Worm (Caenorhabditis elegans) whole organism, mixed stage, embryonic: ENCODE measurements around the gene C49C8.5.

ENCODE experiments used
- M03D4.4 ChIP-seq: sonication (generic microtip); optimal IDR thresholded peaks from 2 replicates; lab custom pipeline; 2017; ENCODE audit warnings: mild to moderate bottlenecking, missing genetic modification characterization, missing compliant biosample characterization
- bed-3 ChIP-seq: fragments of 200-800 bp; sonication (Bioruptor generic); optimal IDR thresholded peaks from 3 replicates; lab custom pipeline; 2018; ENCODE audit warnings: mild to moderate bottlenecking, missing genetic modification characterization, moderate library complexity, missing compliant biosample characterization
- blmp-1 ChIP-seq: fragments of 150-350 bp; optimal IDR thresholded peaks from 2 replicates; lab custom pipeline; 2014; ENCODE audit warnings: missing biosample characterization, missing genetic modification characterization
- ceh-39 ChIP-seq: fragments of 150-350 bp; optimal IDR thresholded peaks from 2 replicates; lab custom pipeline; 2014; ENCODE audit warnings: missing biosample characterization, missing genetic modification characterization
- ceh-43 ChIP-seq: fragments of 200-800 bp; sonication (Bioruptor generic); optimal IDR thresholded peaks from 2 replicates; lab custom pipeline; 2018; ENCODE audit warnings: mild to moderate bottlenecking, missing genetic modification characterization, moderate library complexity, missing compliant biosample characterization
- ceh-83 ChIP-seq: fragments of 200-800 bp; sonication (Bioruptor generic); optimal IDR thresholded peaks from 2 replicates; lab custom pipeline; 2018; ENCODE audit warnings: mild to moderate bottlenecking, missing genetic modification characterization, missing compliant biosample characterization
- ces-1 ChIP-seq: fragments of 150-350 bp; optimal IDR thresholded peaks from 2 replicates; lab custom pipeline; 2014; ENCODE audit warnings: missing biosample characterization, missing genetic modification reagents, missing genetic modification characterization
- cnd-1 ChIP-seq: fragments of 200-800 bp; sonication (Bioruptor generic); optimal IDR thresholded peaks from 2 replicates; lab custom pipeline; 2018; ENCODE audit warnings: mild to moderate bottlenecking, missing genetic modification characterization, missing compliant biosample characterization
- drap-1 ChIP-seq: fragments of 200-800 bp; sonication (Bioruptor generic); optimal IDR thresholded peaks from 3 replicates; lab custom pipeline; 2018; ENCODE audit warnings: mild to moderate bottlenecking, missing genetic modification characterization, missing compliant biosample characterization
- elt-1 ChIP-seq: sonication (generic microtip); optimal IDR thresholded peaks from 2 replicates; lab custom pipeline; 2017; ENCODE audit warnings: missing genetic modification characterization, mild to moderate bottlenecking, missing compliant biosample characterization, antibody characterized with exemption, moderate library complexity, borderline replicate concordance; ENCODE audit not compliant: insufficient read depth
- flh-1 ChIP-seq: fragments of 200-800 bp; sonication (Bioruptor generic); optimal IDR thresholded peaks from 2 replicates; lab custom pipeline; 2018; ENCODE audit warnings: mild to moderate bottlenecking, missing genetic modification characterization, moderate library complexity, missing compliant biosample characterization
- ham-2 ChIP-seq: fragments of 200-800 bp; sonication (Bioruptor generic); optimal IDR thresholded peaks from 2 replicates; lab custom pipeline; 2018; ENCODE audit warnings: mild to moderate bottlenecking, missing genetic modification characterization, missing compliant biosample characterization
- hlh-1 ChIP-seq: fragments of 150-350 bp; optimal IDR thresholded peaks from 2 replicates; lab custom pipeline; 2014; ENCODE audit warnings: missing biosample characterization, missing genetic modification reagents, missing genetic modification characterization
- lin-13 ChIP-seq: fragments of 150-350 bp; optimal IDR thresholded peaks from 2 replicates; lab custom pipeline; 2014; ENCODE audit warnings: missing biosample characterization, missing genetic modification characterization
- lin-32 ChIP-seq: fragments of 200-800 bp; sonication (Bioruptor generic); optimal IDR thresholded peaks from 2 replicates; lab custom pipeline; 2018; ENCODE audit warnings: mild to moderate bottlenecking, missing genetic modification characterization, missing compliant biosample characterization
- lsy-2 ChIP-seq: fragments of 150-350 bp; optimal IDR thresholded peaks from 2 replicates; lab custom pipeline; 2014; ENCODE audit warnings: missing biosample characterization, missing genetic modification characterization
- mab-5 ChIP-seq: fragments of 150-350 bp; optimal IDR thresholded peaks from 2 replicates; lab custom pipeline; 2014; ENCODE audit warnings: missing biosample characterization, missing genetic modification characterization
- mep-1 ChIP-seq: fragments of 150-350 bp; optimal IDR thresholded peaks from 2 replicates; lab custom pipeline; 2017; ENCODE audit warnings: missing biosample characterization, missing genetic modification reagents, missing genetic modification characterization, inconsistent platforms
- mls-2 ChIP-seq: sonication (generic microtip); optimal IDR thresholded peaks from 2 replicates; lab custom pipeline; 2016; ENCODE audit warnings: mild to moderate bottlenecking, missing genetic modification characterization, moderate library complexity, missing compliant biosample characterization
- nhr-12 ChIP-seq: fragments of 150-350 bp; optimal IDR thresholded peaks from 2 replicates; lab custom pipeline; 2014; ENCODE audit warnings: missing biosample characterization, missing genetic modification characterization
- nhr-2 ChIP-seq: fragments of 150-350 bp; optimal IDR thresholded peaks from 2 replicates; lab custom pipeline; 2014; ENCODE audit warnings: missing biosample characterization, missing genetic modification characterization
- nhr-237 ChIP-seq: fragments of 150-350 bp; optimal IDR thresholded peaks from 2 replicates; lab custom pipeline; 2014; ENCODE audit warnings: missing biosample characterization, missing genetic modification characterization
- nhr-28 ChIP-seq: fragments of 150-350 bp; optimal IDR thresholded peaks from 2 replicates; lab custom pipeline; 2014; ENCODE audit warnings: missing biosample characterization, missing genetic modification characterization
- nhr-76 ChIP-seq: sonication (generic microtip); optimal IDR thresholded peaks from 2 replicates; lab custom pipeline; 2017; ENCODE audit warnings: missing biosample characterization, missing genetic modification characterization
- pha-4 ChIP-seq: fragments of 150-350 bp; optimal IDR thresholded peaks from 2 replicates; lab custom pipeline; 2018; ENCODE audit warnings: missing biosample characterization, missing genetic modification reagents, missing genetic modification characterization
- sem-2 ChIP-seq: fragments of 200-800 bp; sonication (Bioruptor generic); optimal IDR thresholded peaks from 2 replicates; lab custom pipeline; 2018; ENCODE audit warnings: mild to moderate bottlenecking, missing genetic modification characterization, missing compliant biosample characterization
- snpc-4 ChIP-seq: fragments of 150-350 bp; optimal IDR thresholded peaks from 2 replicates; lab custom pipeline; 2014; ENCODE audit warnings: missing biosample characterization, missing genetic modification characterization
- sptf-1 ChIP-seq: sonication (generic microtip); optimal IDR thresholded peaks from 2 replicates; lab custom pipeline; 2017; ENCODE audit warnings: mild to moderate bottlenecking, missing genetic modification characterization, moderate library complexity, missing compliant biosample characterization
- tbx-8 ChIP-seq: fragments of 200-800 bp; sonication (Bioruptor generic); optimal IDR thresholded peaks from 2 replicates; lab custom pipeline; 2018; ENCODE audit warnings: mild to moderate bottlenecking, missing genetic modification characterization, moderate library complexity, missing compliant biosample characterization
- unc-120 ChIP-seq: sonication (generic microtip); optimal IDR thresholded peaks from 2 replicates; lab custom pipeline; 2017; ENCODE audit warnings: missing genetic modification characterization, missing compliant biosample characterization; ENCODE audit not compliant: poor library complexity, severe bottlenecking
- unc-39 ChIP-seq: fragments of 150-350 bp; optimal IDR thresholded peaks from 2 replicates; lab custom pipeline; 2014; ENCODE audit warnings: missing biosample characterization, missing genetic modification characterization
- unc-62 ChIP-seq: fragments of 150-350 bp; optimal IDR thresholded peaks from 2 replicates; lab custom pipeline; 2014; ENCODE audit warnings: missing biosample characterization, missing genetic modification reagents, missing genetic modification characterization
- zip-8 ChIP-seq: fragments of 150-350 bp; optimal IDR thresholded peaks from 2 replicates; lab custom pipeline; 2014; ENCODE audit warnings: missing biosample characterization, missing genetic modification characterization
- ztf-11 ChIP-seq: fragments of 150-350 bp; optimal IDR thresholded peaks from 2 replicates; lab custom pipeline; 2014; ENCODE audit warnings: missing biosample characterization, missing genetic modification characterization

C49C8.5 gene

DNA sequence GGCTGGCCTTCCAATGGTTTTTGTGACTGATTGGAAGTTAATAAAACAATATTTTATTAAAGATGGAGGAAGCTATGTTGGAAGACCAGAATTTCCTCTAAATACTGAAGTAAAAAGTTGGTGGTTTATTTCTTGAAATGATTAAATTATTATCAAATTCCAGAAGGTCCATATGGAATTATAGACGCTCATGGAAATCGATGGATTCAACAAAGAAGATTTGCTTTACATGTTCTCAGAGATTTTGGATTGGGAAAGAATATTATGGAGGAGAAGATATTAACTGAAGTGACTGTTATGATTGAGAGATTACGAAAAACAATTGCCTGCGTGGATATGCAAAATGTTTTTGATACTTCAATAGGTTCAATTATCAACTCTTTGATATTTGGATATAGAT lies 38.1 kb downstream of the C49C8.5 start:
- TF ChIP-seq lin-13 (tag; lab: Kevin White, UChicago) (no peak), unc-62 (no peak), sem-2 (GFP tag; lab: Kevin White, UChicago) (no peak), drap-1 (GFP tag; lab: Kevin White, UChicago) (no peak), nhr-237 (tag; lab: Kevin White, UChicago) (no peak), ceh-43 (GFP tag; lab: Kevin White, UChicago) (no peak), pha-4 (tag; lab: Kevin White, UChicago) (no peak), ces-1 (GFP tag; lab: Kevin White, UChicago) (no peak), mep-1 (tag; lab: Kevin White, UChicago) (no peak), unc-120 (no peak), elt-1 (no peak), bed-3 (no peak)
- TF ChIP-seq, all 35 proteins: peak for 0

ce11 chrIV:8614680-8615079 lies 38.8 kb downstream of the C49C8.5 start, which contains the start of gene cyp-33E3:
cyp-33E3 (plus strand) TSS chrIV:8614995.
- no peak for TF ChIP-seq drap-1 (GFP tag; lab: Kevin White, UChicago)
- TF ChIP-seq ham-2 (GFP tag; lab: Kevin White, UChicago): no peak
- no peak for TF ChIP-seq lin-13 (tag; lab: Kevin White, UChicago)
- TF ChIP-seq unc-62: no peak
- TF ChIP-seq nhr-76 (tag; lab: Kevin White, UChicago): no peak
- TF ChIP-seq ztf-11 (tag; lab: Kevin White, UChicago): no peak
- no peak for TF ChIP-seq sem-2 (GFP tag; lab: Kevin White, UChicago)
- TF ChIP-seq blmp-1: no peak
- TF ChIP-seq nhr-237 (tag; lab: Kevin White, UChicago): no peak
- no peak for TF ChIP-seq lsy-2
- TF ChIP-seq lin-32 (GFP tag; lab: Kevin White, UChicago): no peak
- no peak for TF ChIP-seq M03D4.4 (tag; lab: Kevin White, UChicago)
- no peak for TF ChIP-seq unc-120
- no peak for TF ChIP-seq ceh-83
- no peak for TF ChIP-seq nhr-12
- TF ChIP-seq sptf-1 (tag; lab: Kevin White, UChicago): no peak
- no peak for TF ChIP-seq tbx-8 (GFP tag; lab: Kevin White, UChicago)
- TF ChIP-seq bed-3: no peak

- TF ChIP-seq ceh-43 (GFP tag; lab: Kevin White, UChicago): no peak
- no peak for TF ChIP-seq mab-5 (tag; lab: Kevin White, UChicago)
- TF ChIP-seq nhr-28 (tag; lab: Kevin White, UChicago): no peak
- TF ChIP-seq snpc-4 (tag; lab: Kevin White, UChicago): no peak
- TF ChIP-seq tbx-8 (GFP tag; lab: Kevin White, UChicago): no peak
- no peak for TF ChIP-seq unc-39
- TF ChIP-seq unc-62: no peak
- no peak for TF ChIP-seq ceh-39 (tag; lab: Kevin White, UChicago)
- TF ChIP-seq ztf-11 (tag; lab: Kevin White, UChicago): no peak
- no peak for TF ChIP-seq lin-13 (tag; lab: Kevin White, UChicago)
- no peak for TF ChIP-seq bed-3
Measured at ce11 chrIV:8611886-8612542, 41.5 kb downstream of the C49C8.5 start, which contains the start of the genes F42A9.17 and cyp-33E2. F42A9.17 (minus strand) TSS chrIV:8611936. cyp-33E2 (plus strand) TSS chrIV:8612334.

- TF ChIP-seq unc-120 (no peak), M03D4.4 (tag; lab: Kevin White, UChicago) (no peak), mab-5 (tag; lab: Kevin White, UChicago) (no peak), ceh-39 (tag; lab: Kevin White, UChicago) (no peak), mls-2 (no peak), lsy-2 (no peak), sem-2 (GFP tag; lab: Kevin White, UChicago) (no peak), ceh-43 (GFP tag; lab: Kevin White, UChicago) (no peak), flh-1 (no peak)
Measured at ce11 chrIV:8608934-8609333, 44.5 kb downstream of the C49C8.5 start, which contains the start of gene F42A9.6. F42A9.6 (plus strand) TSS chrIV:8609234.

DNA sequence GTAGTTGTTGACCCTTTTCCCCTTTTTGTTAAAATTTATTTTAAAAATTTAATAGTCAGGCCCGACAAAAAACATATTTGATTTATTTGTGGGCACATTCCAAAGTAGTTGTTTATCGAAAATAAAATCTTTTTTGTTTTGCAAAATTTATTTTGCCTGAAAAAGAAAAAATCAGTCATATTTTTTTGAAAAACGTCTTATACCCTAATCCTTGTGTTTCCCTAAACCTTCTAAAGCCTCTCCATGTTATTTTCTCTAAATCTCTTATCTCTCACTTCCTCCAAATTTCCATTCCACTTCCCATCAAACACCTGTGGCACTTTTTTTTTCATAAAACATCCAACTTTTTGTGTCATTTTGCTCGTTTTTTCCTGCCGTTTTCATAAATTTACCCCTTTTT lies 45.3 kb downstream of the C49C8.5 start:
- no peak for TF ChIP-seq blmp-1
- no peak for TF ChIP-seq ces-1 (GFP tag; lab: Kevin White, UChicago)
- TF ChIP-seq unc-120: no peak
- no peak for TF ChIP-seq ceh-83
- TF ChIP-seq tbx-8 (GFP tag; lab: Kevin White, UChicago): no peak
- TF ChIP-seq lin-13 (tag; lab: Kevin White, UChicago): no peak
- TF ChIP-seq unc-62: no peak
- no peak for TF ChIP-seq pha-4 (tag; lab: Kevin White, UChicago)
- no peak for TF ChIP-seq drap-1 (GFP tag; lab: Kevin White, UChicago)
- TF ChIP-seq ztf-11 (tag; lab: Kevin White, UChicago): no peak
- TF ChIP-seq lin-32 (GFP tag; lab: Kevin White, UChicago): no peak
- no peak for TF ChIP-seq hlh-1 (tag; lab: Kevin White, UChicago)
- no peak for TF ChIP-seq mls-2
- TF ChIP-seq zip-8 (tag; lab: Kevin White, UChicago): no peak
- TF ChIP-seq nhr-2 (tag; lab: Kevin White, UChicago): no peak
- no peak for TF ChIP-seq cnd-1 (tag; lab: Kevin White, UChicago)
- no peak for TF ChIP-seq ceh-39 (tag; lab: Kevin White, UChicago)
- no peak for TF ChIP-seq sem-2 (GFP tag; lab: Kevin White, UChicago)
- TF ChIP-seq, all 35 proteins: peak for 0
